Fruit fly (Drosophila melanogaster) whole organism, prepupa: ENCODE data around the gene tal-AA.

ENCODE experiments used
- Blimp-1 ChIP-seq: fragments of 200-800 bp; sonication (Bioruptor generic); optimal IDR thresholded peaks from 3 replicates; lab custom pipeline; 2017; ENCODE audit warnings: missing biosample characterization, missing genetic modification characterization, mild to moderate bottlenecking, moderate library complexity, missing genetic modification reagents
- CG10631 ChIP-seq: fragments of 200-800 bp; sonication (Bioruptor generic); optimal IDR thresholded peaks from 2 replicates; lab custom pipeline; 2016; ENCODE audit warnings: missing biosample characterization, missing genetic modification characterization
- CG10669 ChIP-seq: fragments of 200-800 bp; sonication (Bioruptor generic); optimal IDR thresholded peaks from 3 replicates; lab custom pipeline; 2018; ENCODE audit warnings: missing biosample characterization, mild to moderate bottlenecking, missing genetic modification characterization, moderate library complexity
- CG11294 ChIP-seq: fragments of 200-800 bp; sonication (Bioruptor generic); IDR thresholded peaks from 2 replicates; pipeline ENCODE4 v1.3.6; 2022; ENCODE audit warnings: missing biosample characterization, missing genetic modification characterization
- CG15336 ChIP-seq: fragments of 200-800 bp; sonication (Bioruptor generic); IDR thresholded peaks from 2 replicates; pipeline ENCODE4 v1.3.6; 2022; ENCODE audit warnings: missing biosample characterization, missing genetic modification characterization
- CG1621 ChIP-seq: fragments of 200-800 bp; sonication (Bioruptor generic); optimal IDR thresholded peaks from 3 replicates; lab custom pipeline; 2018; ENCODE audit warnings: missing biosample characterization, mild to moderate bottlenecking, missing genetic modification characterization
- CG16779 ChIP-seq: fragments of 200-800 bp; sonication (Bioruptor generic); optimal IDR thresholded peaks from 3 replicates; lab custom pipeline; 2017; ENCODE audit warnings: missing biosample characterization, mild to moderate bottlenecking, missing genetic modification characterization
- CG34406 ChIP-seq: fragments of 200-800 bp; sonication (Bioruptor generic); optimal IDR thresholded peaks from 3 replicates; lab custom pipeline; 2016; ENCODE audit warnings: missing biosample characterization, missing genetic modification characterization
- CG3919 ChIP-seq: fragments of 200-800 bp; sonication (Bioruptor generic); optimal IDR thresholded peaks from 3 replicates; lab custom pipeline; 2016; ENCODE audit warnings: missing biosample characterization, missing genetic modification characterization
- CG4318 ChIP-seq: fragments of 200-800 bp; sonication (Bioruptor generic); optimal IDR thresholded peaks from 3 replicates; lab custom pipeline; 2017; ENCODE audit warnings: missing biosample characterization, mild to moderate bottlenecking, missing genetic modification characterization
- CG6276 ChIP-seq: fragments of 200-800 bp; sonication (Bioruptor generic); optimal IDR thresholded peaks from 2 replicates; lab custom pipeline; 2017; ENCODE audit warnings: missing biosample characterization, mild to moderate bottlenecking, missing genetic modification characterization
- CG6792 ChIP-seq: fragments of 200-800 bp; sonication (Bioruptor generic); optimal IDR thresholded peaks from 3 replicates; lab custom pipeline; 2016; ENCODE audit warnings: missing biosample characterization, missing genetic modification characterization
- CG6808 ChIP-seq: fragments of 200-800 bp; sonication (Bioruptor generic); optimal IDR thresholded peaks from 3 replicates; lab custom pipeline; 2017; ENCODE audit warnings: missing biosample characterization, missing genetic modification characterization, mild to moderate bottlenecking, moderate library complexity, missing genetic modification reagents
- CG8319 ChIP-seq: fragments of 200-800 bp; sonication (Bioruptor generic); optimal IDR thresholded peaks from 3 replicates; lab custom pipeline; 2016; ENCODE audit warnings: missing biosample characterization, missing genetic modification characterization
- CG9139 ChIP-seq: fragments of 200-800 bp; sonication (Bioruptor generic); optimal IDR thresholded peaks from 3 replicates; lab custom pipeline; 2017; ENCODE audit warnings: missing biosample characterization, mild to moderate bottlenecking, missing genetic modification characterization
- Eip93F ChIP-seq: fragments of 200-800 bp; sonication (Bioruptor generic); optimal IDR thresholded peaks from 2 replicates; lab custom pipeline; 2016; ENCODE audit warnings: missing biosample characterization, mild to moderate bottlenecking, missing genetic modification characterization
- Ets21C ChIP-seq: fragments of 200-800 bp; sonication (Bioruptor generic); optimal IDR thresholded peaks from 3 replicates; lab custom pipeline; 2016; ENCODE audit warnings: missing biosample characterization, missing genetic modification characterization
- Ets96B ChIP-seq: fragments of 200-800 bp; optimal IDR thresholded peaks from 2 replicates; lab custom pipeline; 2019; ENCODE audit warnings: missing biosample characterization, mild to moderate bottlenecking, missing genetic modification characterization, moderate library complexity
- Gug ChIP-seq: fragments of 200-800 bp; sonication (Bioruptor generic); IDR thresholded peaks from 2 replicates; pipeline ENCODE4 v1.3.6; 2022; ENCODE audit warnings: missing biosample characterization, missing genetic modification characterization
- Hr39 ChIP-seq: fragments of 200-800 bp; sonication (Bioruptor generic); optimal IDR thresholded peaks from 2 replicates; lab custom pipeline; 2016; ENCODE audit warnings: missing biosample characterization, missing genetic modification characterization
- Hr4 ChIP-seq: fragments of 200-800 bp; sonication (Bioruptor generic); optimal IDR thresholded peaks from 3 replicates; lab custom pipeline; 2016; ENCODE audit warnings: missing biosample characterization, missing genetic modification characterization
- Lpt ChIP-seq: fragments of 200-800 bp; sonication (Bioruptor generic); optimal IDR thresholded peaks from 3 replicates; lab custom pipeline; 2016; ENCODE audit warnings: missing biosample characterization, missing genetic modification characterization
- Met ChIP-seq: fragments of 200-800 bp; sonication (Bioruptor generic); optimal IDR thresholded peaks from 3 replicates; lab custom pipeline; 2016; ENCODE audit warnings: missing biosample characterization, missing genetic modification characterization
- Smox ChIP-seq: fragments of 200-800 bp; sonication (Bioruptor generic); optimal IDR thresholded peaks from 3 replicates; lab custom pipeline; 2016; ENCODE audit warnings: missing biosample characterization, missing genetic modification characterization
- Sox102F ChIP-seq: fragments of 200-800 bp; sonication (Bioruptor generic); optimal IDR thresholded peaks from 2 replicates; lab custom pipeline; 2016; ENCODE audit warnings: missing biosample characterization, mild to moderate bottlenecking, missing genetic modification characterization
- Sox14 ChIP-seq: fragments of 200-800 bp; sonication (Bioruptor generic); optimal IDR thresholded peaks from 3 replicates; lab custom pipeline; 2016; ENCODE audit warnings: missing biosample characterization, missing genetic modification characterization
- Sox15 ChIP-seq: fragments of 200-800 bp; sonication (Bioruptor generic); optimal IDR thresholded peaks from 3 replicates; lab custom pipeline; 2016; ENCODE audit warnings: missing biosample characterization, missing genetic modification characterization
- achi ChIP-seq: fragments of 200-800 bp; sonication (Bioruptor generic); optimal IDR thresholded peaks from 3 replicates; lab custom pipeline; 2016; ENCODE audit warnings: missing biosample characterization, missing genetic modification characterization
- cyc ChIP-seq: fragments of 200-800 bp; sonication (Bioruptor generic); optimal IDR thresholded peaks from 3 replicates; lab custom pipeline; 2016; ENCODE audit warnings: missing biosample characterization, missing genetic modification characterization
- eg ChIP-seq: fragments of 200-800 bp; sonication (Bioruptor generic); IDR thresholded peaks from 3 replicates; pipeline ENCODE4 v1.3.6; 2022; ENCODE audit warnings: missing biosample characterization, missing genetic modification characterization
- esn ChIP-seq: fragments of 200-800 bp; sonication (Bioruptor generic); optimal IDR thresholded peaks from 2 replicates; lab custom pipeline; 2016; ENCODE audit warnings: missing biosample characterization, mild to moderate bottlenecking, missing genetic modification characterization, moderate library complexity
- fd85E ChIP-seq: fragments of 200-800 bp; sonication (Bioruptor generic); optimal IDR thresholded peaks from 3 replicates; lab custom pipeline; 2016; ENCODE audit warnings: missing biosample characterization, missing genetic modification characterization
- fkh ChIP-seq: fragments of 200-800 bp; sonication (Bioruptor generic); optimal IDR thresholded peaks from 3 replicates; lab custom pipeline; 2017; ENCODE audit warnings: missing biosample characterization, mild to moderate bottlenecking, missing genetic modification characterization, moderate library complexity
- salr ChIP-seq, 2 experiments: fragments of 200-800 bp; sonication (Bioruptor generic); optimal IDR thresholded peaks; 3 replicates each; lab custom pipeline; 2016 to 2018; ENCODE audit warnings: missing biosample characterization in 2 of 2, missing genetic modification characterization in 2 of 2, mild to moderate bottlenecking in 1 of 2
- spab ChIP-seq: fragments of 200-800 bp; sonication (Bioruptor generic); optimal IDR thresholded peaks from 2 replicates; lab custom pipeline; 2017; ENCODE audit warnings: missing biosample characterization, mild to moderate bottlenecking, missing genetic modification characterization, missing genetic modification reagents
- svp ChIP-seq: fragments of 200-800 bp; sonication (Bioruptor generic); peaks from one replicate; lab custom pipeline; 2016; ENCODE audit warnings: missing biosample characterization, missing genetic modification characterization
- topi ChIP-seq: fragments of 200-800 bp; sonication (Bioruptor generic); optimal IDR thresholded peaks from 3 replicates; lab custom pipeline; 2016; ENCODE audit warnings: missing biosample characterization, missing genetic modification characterization
- vri ChIP-seq: fragments of 200-800 bp; sonication (Bioruptor generic); optimal IDR thresholded peaks from 3 replicates; lab custom pipeline; 2016; ENCODE audit warnings: missing biosample characterization, mild to moderate bottlenecking, missing genetic modification characterization

The tal-AA gene

DNA sequence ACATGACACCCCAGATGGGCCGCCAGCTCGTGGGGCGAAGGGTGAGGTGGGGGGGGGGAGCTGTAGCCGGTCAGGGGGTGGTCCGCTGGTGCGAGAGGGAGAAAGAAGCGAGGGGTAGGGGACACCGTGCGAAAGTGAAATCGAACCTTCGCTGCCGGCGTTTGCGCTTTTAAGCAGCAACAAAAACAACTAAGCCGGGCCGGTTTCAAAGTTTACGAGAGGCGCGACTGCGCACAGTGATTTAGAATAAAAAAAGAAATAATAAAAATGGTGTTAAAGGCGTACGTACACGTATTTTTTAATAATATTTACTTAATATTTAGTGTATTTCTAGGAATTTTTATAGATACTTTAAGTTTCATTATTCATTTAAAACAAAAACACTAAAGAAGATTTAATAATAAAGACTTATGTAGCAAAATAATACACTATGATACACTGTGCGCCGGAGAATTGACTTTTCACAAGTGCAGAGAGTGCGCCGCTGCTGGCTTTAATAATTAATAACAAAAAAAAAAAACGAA lies 18.7 kb downstream of the tal-AA start (continued):
- TF ChIP-seq achi (GFP tag; lab: Kevin White, UChicago) (peak; percentile 87), CG10631 (GFP tag; lab: Kevin White, UChicago) (peak; percentile 54), Eip93F (peak; percentile 44), Blimp-1 (GFP tag; lab: Kevin White, UChicago) (peak; percentile 99), Lpt (GFP tag; lab: Kevin White, UChicago) (peak; percentile 33), Smox (GFP tag; lab: Kevin White, UChicago) (peak; percentile 71), CG4318 (GFP tag; lab: Kevin White, UChicago) (peak; percentile 52), Hr4 (GFP tag; lab: Kevin White, UChicago) (peak; percentile 73), CG1621 (tag; lab: Kevin White, UChicago) (no peak), CG8319 (GFP tag; lab: Kevin White, UChicago) (no peak), CG3919 (GFP tag; lab: Kevin White, UChicago) (peak; percentile 52), Hr39 (GFP tag; lab: Kevin White, UChicago) (peak; percentile 54), vri (GFP tag; lab: Kevin White, UChicago) (peak; percentile 50), topi (GFP tag; lab: Kevin White, UChicago) (peak; percentile 72), Ets21C (GFP tag; lab: Kevin White, UChicago) (peak; percentile 41), Sox102F (peak; percentile 79), CG34406 (GFP tag; lab: Kevin White, UChicago) (peak; percentile 89), eg (GFP tag; lab: Robert Waterston, UW) (peak; percentile 90), esn (GFP tag; lab: Kevin White, UChicago) (peak; percentile 79), CG15336 (GFP tag; lab: Robert Waterston, UW) (peak; percentile 96), fd85E (GFP tag; lab: Kevin White, UChicago) (peak; percentile 2), Sox15 (peak; percentile 53), Ets96B (tag; lab: Kevin White, UChicago) (peak; percentile 54), CG6276 (peak; percentile 62), CG16779 (peak; percentile 55), spab (no peak), CG11294 (GFP tag; lab: Robert Waterston, UW) (peak; percentile 58; the same call in 1 of the 2 replicates)

- TF ChIP-seq svp (GFP tag; lab: Kevin White, UChicago) (peak; percentile 87), CG9139 (GFP tag; lab: Kevin White, UChicago) (no peak)
These were observed 20.0 kb downstream of the tal-AA start for dm6 chr3R:13832950-13833349.

DNA sequence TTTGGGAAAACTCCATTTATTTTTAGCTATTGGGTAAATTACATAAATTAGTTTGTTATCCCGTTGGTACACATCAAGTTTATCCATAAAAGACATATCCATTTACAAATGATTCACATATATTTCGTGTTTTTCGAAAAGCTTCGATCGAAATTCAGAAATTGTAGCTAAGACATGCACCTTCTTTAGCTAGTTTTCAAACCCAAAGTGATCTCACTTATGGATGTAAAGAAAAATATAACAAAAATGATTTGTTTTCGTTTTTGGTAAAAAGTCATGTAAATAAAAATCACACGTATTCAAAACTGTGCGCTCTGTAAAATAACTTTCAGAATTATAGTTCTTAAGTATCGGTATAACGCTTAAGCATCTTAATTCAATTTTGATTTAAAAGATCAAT lies 20.6 kb downstream of the tal-AA start:
- TF ChIP-seq spab = no peak
- TF ChIP-seq Met (GFP tag; lab: Kevin White, UChicago) = no peak

DNA sequence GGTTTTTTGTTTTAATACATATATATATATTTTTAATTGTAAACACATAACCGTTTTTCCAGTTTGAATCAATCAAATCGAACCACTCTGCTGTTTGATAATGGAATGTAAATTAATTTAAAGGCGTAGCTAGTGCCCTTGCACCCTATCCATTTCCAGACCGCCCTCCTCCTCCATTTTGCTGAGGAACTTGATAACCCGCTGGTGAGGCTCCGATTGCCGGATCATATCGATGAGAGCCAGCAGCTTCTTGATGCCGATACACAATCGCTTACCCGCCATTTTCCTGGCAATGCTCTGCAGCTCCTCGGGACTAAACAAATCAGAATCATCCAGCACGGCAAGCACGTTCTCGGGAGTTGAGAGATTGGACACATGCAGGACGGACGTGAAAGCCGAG lies 21.6 kb downstream of the tal-AA start:
- TF ChIP-seq Gug (GFP tag; lab: Robert Waterston, UW) (no peak), CG10631 (GFP tag; lab: Kevin White, UChicago) (no peak), Ets21C (GFP tag; lab: Kevin White, UChicago) (no peak), svp (GFP tag; lab: Kevin White, UChicago) (peak; percentile 93)

DNA sequence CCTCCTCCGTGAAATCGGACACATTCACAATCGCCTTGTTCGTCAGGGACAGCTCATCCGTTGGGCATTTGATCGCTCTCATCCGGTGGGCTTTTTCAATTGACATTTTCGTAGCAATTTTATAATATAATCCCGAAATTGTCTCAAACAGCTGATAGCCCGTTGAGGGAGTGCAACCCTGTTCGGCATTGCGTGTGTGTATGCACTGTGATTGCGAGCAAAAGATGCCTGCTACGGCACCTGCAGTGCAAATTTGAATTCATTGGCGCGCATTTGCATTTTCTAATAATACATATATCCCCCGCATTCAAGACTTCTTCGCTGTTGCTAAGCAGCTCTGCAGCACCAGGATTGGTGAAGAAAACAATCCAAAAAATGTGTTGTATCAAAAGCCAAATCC lies 24.9 kb downstream of the tal-AA start, which contains the start of gene Nsf2:
TSS of gene Nsf2 (minus strand) at position 185 of the 400 bp plus-strand sequence.
- TF ChIP-seq fkh (GFP tag; lab: Kevin White, UChicago) (peak; percentile 78), CG1621 (tag; lab: Kevin White, UChicago) (peak; percentile 19), Eip93F (no peak), CG6792 (no peak), Blimp-1 (GFP tag; lab: Kevin White, UChicago) (peak; percentile 55), CG6808 (GFP tag; lab: Kevin White, UChicago) (no peak), salr (GFP tag; optimal IDR thresholded peaks at IDR 0.05; lab: Kevin White, UChicago) (no peak), CG15336 (GFP tag; lab: Robert Waterston, UW) (no peak), esn (GFP tag; lab: Kevin White, UChicago) (peak; percentile 27), Gug (GFP tag; lab: Robert Waterston, UW) (0 out of 2 replicates have a peak, but pooled peaks have one; percentile 11), CG10669 (GFP tag; lab: Kevin White, UChicago) (no peak), Sox14 (peak; percentile 51), cyc (GFP tag; lab: Kevin White, UChicago) (no peak), vri (GFP tag; lab: Kevin White, UChicago) (no peak)
